Fruit fly (Drosophila melanogaster) whole organism, embryonic: ENCODE measurements around the gene CG46270.

Source experiments
- CG11504 ChIP-seq: fragments of 200-800 bp; sonication (Bioruptor generic); optimal IDR thresholded peaks from 3 replicates; lab custom pipeline; 2019; ENCODE audit warnings: missing biosample characterization, mild to moderate bottlenecking, missing genetic modification characterization, moderate library complexity
- CG15601 ChIP-seq: fragments of 200-800 bp; sonication (Bioruptor generic); optimal IDR thresholded peaks from 3 replicates; lab custom pipeline; 2019; ENCODE audit warnings: missing biosample characterization, mild to moderate bottlenecking, missing genetic modification characterization, moderate library complexity
- CG17829 ChIP-seq: fragments of 200-800 bp; optimal IDR thresholded peaks from 2 replicates; lab custom pipeline; 2019; ENCODE audit warnings: missing biosample characterization, mild to moderate bottlenecking, missing genetic modification characterization, moderate library complexity
- CG1832 ChIP-seq: fragments of 200-800 bp; sonication (Bioruptor generic); optimal IDR thresholded peaks from 2 replicates; lab custom pipeline; 2017; ENCODE audit warnings: missing biosample characterization, mild to moderate bottlenecking, missing genetic modification characterization, inconsistent platforms
- CG30431 ChIP-seq: fragments of 200-800 bp; sonication (Bioruptor generic); optimal IDR thresholded peaks from 2 replicates; lab custom pipeline; 2017; ENCODE audit warnings: missing biosample characterization, missing genetic modification characterization
- CG32532 ChIP-seq: fragments of 200-800 bp; sonication (Bioruptor generic); IDR thresholded peaks from 2 replicates; pipeline ENCODE4 v1.3.6; 2022; ENCODE audit warnings: missing biosample characterization, missing genetic modification characterization
- CG32772 ChIP-seq: fragments of 200-800 bp; sonication (Bioruptor generic); IDR thresholded peaks from 2 replicates; pipeline ENCODE4 v1.3.6; 2022; ENCODE audit warnings: missing biosample characterization, missing genetic modification characterization
- CG3407 ChIP-seq: fragments of 200-800 bp; sonication (Bioruptor generic); optimal IDR thresholded peaks from 2 replicates; lab custom pipeline; 2018; ENCODE audit warnings: missing biosample characterization, mild to moderate bottlenecking, missing genetic modification characterization
- CG3995 ChIP-seq: fragments of 200-800 bp; sonication (Bioruptor generic); optimal IDR thresholded peaks from 3 replicates; lab custom pipeline; 2016; ENCODE audit warnings: missing biosample characterization, missing genetic modification characterization
- CG42726 ChIP-seq: fragments of 200-800 bp; sonication (Bioruptor generic); IDR thresholded peaks from 2 replicates; pipeline ENCODE4 v1.3.6; 2022; ENCODE audit warnings: missing biosample characterization, missing genetic modification characterization; ENCODE audit not compliant: partially characterized antibody
- CG4360 ChIP-seq: fragments of 200-800 bp; sonication (Bioruptor generic); IDR thresholded peaks from 2 replicates; pipeline ENCODE4 v1.3.6; 2022; ENCODE audit warnings: missing biosample characterization, missing genetic modification characterization
- CG7357 ChIP-seq: fragments of 200-800 bp; sonication (Bioruptor generic); IDR thresholded peaks from 3 replicates; pipeline ENCODE4 v1.3.6; 2022; ENCODE audit warnings: missing biosample characterization, missing genetic modification characterization
- CG8281 ChIP-seq: fragments of 200-800 bp; sonication (Bioruptor generic); optimal IDR thresholded peaks from 2 replicates; lab custom pipeline; 2018; ENCODE audit warnings: missing biosample characterization, mild to moderate bottlenecking, missing genetic modification characterization, moderate library complexity
- CG8765 ChIP-seq: fragments of 200-800 bp; sonication (Bioruptor generic); IDR thresholded peaks from 2 replicates; pipeline ENCODE4 v1.3.6; 2022; ENCODE audit warnings: missing biosample characterization, missing genetic modification characterization
- Deaf1 ChIP-seq: fragments of 200-800 bp; optimal IDR thresholded peaks from 3 replicates; lab custom pipeline; 2019; ENCODE audit warnings: missing biosample characterization, mild to moderate bottlenecking, missing genetic modification characterization, moderate library complexity
- Eip74EF ChIP-seq, 2 experiments: fragments of 200-800 bp in 1 of 2; fragments of >200 bp in 1 of 2; sonication (Bioruptor generic) in 1 of 2; optimal IDR thresholded peaks; 2 replicates each; lab custom pipeline; 2017 to 2019; ENCODE audit warnings: missing biosample characterization in 2 of 2, missing genetic modification characterization in 2 of 2, mild to moderate bottlenecking in 1 of 2, moderate library complexity in 1 of 2
- Fer1 ChIP-seq: fragments of 200-800 bp; sonication (Bioruptor generic); optimal IDR thresholded peaks from 2 replicates; lab custom pipeline; 2017; ENCODE audit warnings: missing biosample characterization, mild to moderate bottlenecking, missing genetic modification characterization
- Lhr ChIP-seq: fragments of 200-800 bp; sonication (Bioruptor generic); optimal IDR thresholded peaks from 3 replicates; lab custom pipeline; 2017; ENCODE audit warnings: mild to moderate bottlenecking, missing biosample characterization, missing genetic modification reagents, missing genetic modification characterization
- Lpt ChIP-seq: fragments of >200 bp; optimal IDR thresholded peaks from 2 replicates; lab custom pipeline; 2018; ENCODE audit warnings: missing biosample characterization, missing genetic modification characterization
- Mrtf ChIP-seq: fragments of 200-800 bp; sonication (Bioruptor generic); IDR thresholded peaks from 3 replicates; pipeline ENCODE4 v1.3.6; 2022; ENCODE audit warnings: missing biosample characterization, missing genetic modification characterization
- Myb ChIP-seq: fragments of 200-800 bp; sonication (Bioruptor generic); optimal IDR thresholded peaks from 2 replicates; lab custom pipeline; 2016; ENCODE audit warnings: missing biosample characterization, missing genetic modification characterization
- NC2β ChIP-seq: fragments of 200-800 bp; sonication (Bioruptor generic); optimal IDR thresholded peaks from 2 replicates; lab custom pipeline; 2016; ENCODE audit warnings: missing biosample characterization, missing genetic modification characterization
- Six4 ChIP-seq: fragments of 200-800 bp; sonication (Bioruptor generic); optimal IDR thresholded peaks from 2 replicates; lab custom pipeline; 2016; ENCODE audit warnings: missing biosample characterization, missing genetic modification characterization
- Xbp1 ChIP-seq: fragments of 200-800 bp; sonication (Bioruptor generic); optimal IDR thresholded peaks from 3 replicates; lab custom pipeline; 2016; ENCODE audit warnings: missing biosample characterization, mild to moderate bottlenecking, missing genetic modification characterization
- caup ChIP-seq: fragments of 200-800 bp; sonication (Bioruptor generic); optimal IDR thresholded peaks from 3 replicates; lab custom pipeline; 2017; ENCODE audit warnings: missing biosample characterization, mild to moderate bottlenecking, missing genetic modification characterization, moderate library complexity; ENCODE audit not compliant: severe bottlenecking
- corto ChIP-seq: fragments of 200-800 bp; sonication (Bioruptor generic); optimal IDR thresholded peaks from 2 replicates; lab custom pipeline; 2016; ENCODE audit warnings: missing biosample characterization, mild to moderate bottlenecking, missing genetic modification characterization, moderate library complexity
- crp ChIP-seq, 2 experiments: fragments of 200-800 bp; sonication (Bioruptor generic); optimal IDR thresholded peaks; 2 replicates in 1 of 2; 3 replicates in 1 of 2; lab custom pipeline; 2017; ENCODE audit warnings: missing biosample characterization in 2 of 2, missing genetic modification characterization in 2 of 2, mild to moderate bottlenecking in 1 of 2, moderate library complexity in 1 of 2
- dmrt99B ChIP-seq: fragments of 200-800 bp; sonication (Bioruptor generic); optimal IDR thresholded peaks from 2 replicates; lab custom pipeline; 2018; ENCODE audit warnings: missing biosample characterization, mild to moderate bottlenecking, missing genetic modification characterization, moderate library complexity
- dysf ChIP-seq: fragments of 200-800 bp; sonication (Bioruptor generic); IDR thresholded peaks from 3 replicates; pipeline ENCODE4 v1.3.6; 2022; ENCODE audit warnings: missing biosample characterization, missing genetic modification characterization
- emc ChIP-seq: fragments of 200-800 bp; sonication (Bioruptor generic); optimal IDR thresholded peaks from 2 replicates; lab custom pipeline; 2016; ENCODE audit warnings: missing biosample characterization, missing genetic modification characterization
- esg ChIP-seq: fragments of 200-800 bp; sonication (Bioruptor generic); conservative IDR thresholded peaks from 2 replicates; pipeline ENCODE4 v1.3.6; 2022; ENCODE audit warnings: missing biosample characterization, missing genetic modification characterization
- fd64A ChIP-seq: fragments of 200-800 bp; sonication (Bioruptor generic); optimal IDR thresholded peaks from 3 replicates; lab custom pipeline; 2018; ENCODE audit warnings: missing biosample characterization, mild to moderate bottlenecking, missing genetic modification characterization
- gem ChIP-seq: fragments of 200-800 bp; sonication (Bioruptor generic); optimal IDR thresholded peaks from 2 replicates; lab custom pipeline; 2019; ENCODE audit warnings: missing biosample characterization, mild to moderate bottlenecking, missing genetic modification characterization, moderate library complexity
- gsb ChIP-seq: fragments of 200-800 bp; sonication (Bioruptor generic); IDR thresholded peaks from 2 replicates; pipeline ENCODE4 v1.3.6; 2022; ENCODE audit warnings: missing biosample characterization, missing genetic modification characterization
- hth ChIP-seq: fragments of >200 bp; optimal IDR thresholded peaks from 2 replicates; lab custom pipeline; 2017; ENCODE audit warnings: inconsistent platforms
- ind ChIP-seq: fragments of 200-800 bp; sonication (Bioruptor generic); optimal IDR thresholded peaks from 3 replicates; lab custom pipeline; 2016; ENCODE audit warnings: missing biosample characterization, missing genetic modification characterization
- knrl ChIP-seq: fragments of 200-800 bp; sonication (Bioruptor generic); IDR thresholded peaks from 3 replicates; pipeline ENCODE4 v1.3.6; 2022; ENCODE audit warnings: missing biosample characterization, missing genetic modification characterization; ENCODE audit not compliant: partially characterized antibody
- luna ChIP-seq: fragments of 200-800 bp; sonication (Bioruptor generic); optimal IDR thresholded peaks from 2 replicates; lab custom pipeline; 2016; ENCODE audit warnings: missing biosample characterization, missing genetic modification characterization
- nom ChIP-seq: fragments of 200-800 bp; sonication (Bioruptor generic); optimal IDR thresholded peaks from 2 replicates; lab custom pipeline; 2017; ENCODE audit warnings: missing biosample characterization, missing genetic modification characterization, mild to moderate bottlenecking, moderate library complexity, missing genetic modification reagents
- pb ChIP-seq: fragments of 200-800 bp; sonication (Bioruptor generic); optimal IDR thresholded peaks from 3 replicates; lab custom pipeline; 2016; ENCODE audit warnings: missing biosample characterization, missing genetic modification characterization
- sd ChIP-seq: fragments of 200-800 bp; sonication (Bioruptor generic); optimal IDR thresholded peaks from 3 replicates; lab custom pipeline; 2018; ENCODE audit warnings: missing biosample characterization, mild to moderate bottlenecking, missing genetic modification characterization, moderate library complexity
- sens ChIP-seq: fragments of 200-800 bp; sonication (Bioruptor generic); peaks from one replicate; lab custom pipeline; 2016; ENCODE audit warnings: missing biosample characterization, missing genetic modification characterization
- slbo ChIP-seq: fragments of 200-800 bp; sonication (Bioruptor generic); IDR thresholded peaks from 2 replicates; pipeline ENCODE4 v1.3.6; 2022; ENCODE audit warnings: missing biosample characterization, missing genetic modification characterization
- tap ChIP-seq: fragments of 200-800 bp; optimal IDR thresholded peaks from 3 replicates; lab custom pipeline; 2019; ENCODE audit warnings: missing biosample characterization, mild to moderate bottlenecking, missing genetic modification characterization, moderate library complexity
- twi ChIP-seq: fragments of 200-800 bp; optimal IDR thresholded peaks from 2 replicates; lab custom pipeline; 2019; ENCODE audit warnings: missing biosample characterization, mild to moderate bottlenecking, missing genetic modification characterization, moderate library complexity
- vnd ChIP-seq: fragments of 200-800 bp; sonication (Bioruptor generic); IDR thresholded peaks from 3 replicates; pipeline ENCODE4 v1.3.6; 2022; ENCODE audit warnings: missing biosample characterization, missing genetic modification characterization; ENCODE audit not compliant: partially characterized antibody

CG46270 gene

DNA sequence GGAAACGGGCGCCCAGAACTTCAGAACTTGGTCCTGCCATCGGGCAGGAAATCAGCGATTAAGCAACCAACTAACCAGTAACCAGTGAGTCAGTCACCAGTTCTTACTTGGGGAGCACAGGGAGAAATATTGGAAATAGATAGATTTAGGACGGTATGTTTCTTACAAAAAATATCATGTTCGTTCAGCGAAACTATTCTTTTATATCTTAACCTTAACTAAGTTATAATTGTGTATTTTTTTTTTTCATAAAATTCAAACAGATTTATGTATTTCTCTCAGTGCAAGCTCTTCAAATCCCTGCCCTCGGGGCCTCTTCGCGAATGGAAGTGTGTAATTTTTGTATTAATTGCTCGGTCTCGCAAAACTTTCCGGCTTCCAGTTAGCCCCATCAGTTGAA, 47.7 kb upstream of the CG46270 start (continued):
- TF ChIP-seq CG7357 (GFP tag; lab: Robert Waterston, UW), result no peak
- no peak for TF ChIP-seq Fer1 (GFP tag; lab: Kevin White, UChicago)
- TF ChIP-seq CG11504, result peak; percentile 45
- TF ChIP-seq esg, result 0 out of 2 replicates have a peak, but pooled peaks have one; percentile 14
- no peak for TF ChIP-seq tap (tag; lab: Kevin White, UChicago)
- TF ChIP-seq CG8281, result no peak
- TF ChIP-seq emc (GFP tag; lab: Kevin White, UChicago), result no peak
- TF ChIP-seq knrl (GFP tag; lab: Robert Waterston, UW), result no peak
- no peak for TF ChIP-seq CG3407 (GFP tag; lab: Kevin White, UChicago)
- TF ChIP-seq pb (GFP tag; lab: Kevin White, UChicago), result no peak
- TF ChIP-seq twi (tag; lab: Kevin White, UChicago), result no peak
- TF ChIP-seq CG17829, result no peak
- no peak for TF ChIP-seq fd64A (GFP tag; lab: Kevin White, UChicago)
- no peak for TF ChIP-seq CG30431 (GFP tag; lab: Kevin White, UChicago)
- TF ChIP-seq Deaf1 (tag; lab: Kevin White, UChicago), result no peak
- peak; percentile 15 for TF ChIP-seq dmrt99B (tag; lab: Kevin White, UChicago)
- no peak for TF ChIP-seq CG32772 (GFP tag; lab: Robert Waterston, UW)
- TF ChIP-seq sd (tag; lab: Kevin White, UChicago), result no peak
- TF ChIP-seq Mrtf, result no peak
- TF ChIP-seq CG4360 (GFP tag; lab: Robert Waterston, UW), result no peak
- no peak for TF ChIP-seq luna (GFP tag; lab: Kevin White, UChicago)
- 0 out of 3 replicates have a peak, but pooled peaks have one; percentile 9 for TF ChIP-seq dysf (GFP tag; lab: Robert Waterston, UW)
- no peak for TF ChIP-seq CG42726 (GFP tag; lab: Robert Waterston, UW)
- no peak for TF ChIP-seq CG3995
- TF ChIP-seq crp (GFP tag; optimal IDR thresholded peaks at IDR 0.05; lab: Kevin White, UChicago), result no peak
- TF ChIP-seq Lhr (GFP tag; lab: Kevin White, UChicago), result no peak
- no peak for TF ChIP-seq caup (GFP tag; lab: Kevin White, UChicago)
- no peak for TF ChIP-seq Six4 (GFP tag; lab: Kevin White, UChicago)
- peak; percentile 26; the same call in 1 of the 2 replicates for TF ChIP-seq slbo (GFP tag; lab: Robert Waterston, UW)
- no peak for TF ChIP-seq CG1832 (GFP tag; lab: Kevin White, UChicago)
- TF ChIP-seq hth, result no peak
- peak; percentile 18 for TF ChIP-seq Xbp1 (GFP tag; lab: Kevin White, UChicago)
- TF ChIP-seq CG15601 (tag; lab: Kevin White, UChicago), result no peak
- TF ChIP-seq Lpt (GFP tag; lab: Kevin White, UChicago), result no peak
- no peak for TF ChIP-seq gsb (GFP tag; lab: Robert Waterston, UW)
- no peak for TF ChIP-seq CG8765 (GFP tag; lab: Robert Waterston, UW)
- no peak for TF ChIP-seq vnd (GFP tag; lab: Robert Waterston, UW)
- TF ChIP-seq sens (GFP tag; lab: Kevin White, UChicago), result peak; percentile 52
- TF ChIP-seq Myb (GFP tag; lab: Kevin White, UChicago), result no peak
- TF ChIP-seq Eip74EF (GFP tag; optimal IDR thresholded peaks at IDR 0.05; lab: Kevin White, UChicago), result no peak
- no peak for TF ChIP-seq CG32532 (GFP tag; lab: Robert Waterston, UW)
- no peak for TF ChIP-seq NC2β (GFP tag; lab: Kevin White, UChicago)
- no peak for TF ChIP-seq ind (GFP tag; lab: Kevin White, UChicago)
- no peak for TF ChIP-seq nom (GFP tag; lab: Kevin White, UChicago)
- peak; percentile 19 for TF ChIP-seq corto (GFP tag; lab: Kevin White, UChicago)
- peak; percentile 45 for TF ChIP-seq gem
- TF ChIP-seq, all 482 proteins: peak for 36
